Worm (Caenorhabditis elegans) whole organism, L1 larva: Measurements from ENCODE around the gene nlp-6.

ENCODE experiments used
- C04F5.9 ChIP-seq: sonication (generic microtip); optimal IDR thresholded peaks from 2 replicates; lab custom pipeline; 2016; ENCODE audit warnings: missing genetic modification characterization, missing compliant biosample characterization
- C34B4.2 ChIP-seq: sonication (generic microtip); optimal IDR thresholded peaks from 2 replicates; lab custom pipeline; 2017; ENCODE audit warnings: mild to moderate bottlenecking, missing genetic modification characterization, missing compliant biosample characterization
- Y116A8C.19 ChIP-seq: sonication (generic microtip); optimal IDR thresholded peaks from 2 replicates; lab custom pipeline; 2016; ENCODE audit warnings: missing compliant biosample characterization, missing genetic modification characterization, borderline replicate concordance
- aha-1 ChIP-seq: fragments of 150-350 bp; optimal IDR thresholded peaks from 2 replicates; lab custom pipeline; 2014; ENCODE audit warnings: missing biosample characterization, missing genetic modification characterization
- ama-1 ChIP-seq: fragments of 150-350 bp; optimal IDR thresholded peaks from 2 replicates; lab custom pipeline; 2014
- ceh-63 ChIP-seq: fragments of 200-800 bp; sonication (Bioruptor generic); optimal IDR thresholded peaks from 2 replicates; lab custom pipeline; 2018; ENCODE audit warnings: mild to moderate bottlenecking, missing genetic modification characterization, missing compliant biosample characterization
- ceh-82 ChIP-seq, 3 experiments: fragments of 150-350 bp in 1 of 3; sonication (generic microtip) in 2 of 3; optimal IDR thresholded peaks; 2 replicates each; lab custom pipeline; 2014 to 2017; ENCODE audit warnings: missing biosample characterization in 3 of 3, missing genetic modification characterization in 3 of 3
- ceh-90 ChIP-seq: sonication (generic microtip); optimal IDR thresholded peaks from 2 replicates; lab custom pipeline; 2016; ENCODE audit warnings: missing genetic modification characterization, missing compliant biosample characterization
- ces-1 ChIP-seq: fragments of 150-350 bp; optimal IDR thresholded peaks from 2 replicates; lab custom pipeline; 2014; ENCODE audit warnings: missing biosample characterization, missing genetic modification reagents, missing genetic modification characterization
- dsc-1 ChIP-seq: sonication (generic microtip); optimal IDR thresholded peaks from 2 replicates; lab custom pipeline; 2016; ENCODE audit warnings: mild to moderate bottlenecking, missing genetic modification characterization, missing compliant biosample characterization
- efl-1 ChIP-seq, 4 experiments: fragments of 150-350 bp; optimal IDR thresholded peaks in 3 of 4; peaks in 1 of 4; 1 replicate in 1 of 4; 2 replicates in 3 of 4; lab custom pipeline; 2014; ENCODE audit warnings: missing biosample characterization in 2 of 4, missing genetic modification characterization in 2 of 4, missing genetic modification reagents in 2 of 4
- efl-3 ChIP-seq: fragments of 200-800 bp; sonication (Bioruptor generic); optimal IDR thresholded peaks from 2 replicates; lab custom pipeline; 2018; ENCODE audit warnings: mild to moderate bottlenecking, missing genetic modification characterization, missing compliant biosample characterization
- elt-3 ChIP-seq, 6 experiments: fragments of 150-350 bp in 1 of 6; sonication (generic microtip); optimal IDR thresholded peaks; 2 replicates each; lab custom pipeline; 2017 to 2018; ENCODE audit warnings: missing biosample characterization in 6 of 6, missing genetic modification characterization in 6 of 6, inconsistent platforms in 1 of 6
- ets-5 ChIP-seq: fragments of 200-800 bp; sonication (Bioruptor generic); IDR thresholded peaks from 2 replicates; pipeline ENCODE4 v1.3.6; 2022; ENCODE audit warnings: missing genetic modification characterization, missing compliant biosample characterization
- fkh-10 ChIP-seq: sonication (generic microtip); optimal IDR thresholded peaks from 2 replicates; lab custom pipeline; 2017; ENCODE audit warnings: missing biosample characterization, missing genetic modification reagents, missing genetic modification characterization
- fkh-4 ChIP-seq: sonication (generic microtip); optimal IDR thresholded peaks from 2 replicates; lab custom pipeline; 2016; ENCODE audit warnings: missing compliant biosample characterization, missing genetic modification characterization, borderline replicate concordance
- fos-1 ChIP-seq: fragments of 150-350 bp; optimal IDR thresholded peaks from 2 replicates; lab custom pipeline; 2014; ENCODE audit warnings: missing biosample characterization, missing genetic modification characterization
- hpl-2 ChIP-seq: fragments of 150-350 bp; optimal IDR thresholded peaks from 2 replicates; lab custom pipeline; 2014; ENCODE audit warnings: missing biosample characterization, missing genetic modification reagents, missing genetic modification characterization
- lin-14 ChIP-seq: fragments of 200-800 bp; sonication (Bioruptor generic); optimal IDR thresholded peaks from 2 replicates; lab custom pipeline; 2018; ENCODE audit warnings: mild to moderate bottlenecking, missing genetic modification characterization, moderate library complexity, missing compliant biosample characterization
- lin-15B ChIP-seq: fragments of 150-350 bp; sonication (generic microtip); optimal IDR thresholded peaks from 3 replicates; lab custom pipeline; 2014; ENCODE audit warnings: missing biosample characterization, missing genetic modification characterization
- lsy-2 ChIP-seq, 2 experiments: fragments of 150-350 bp; optimal IDR thresholded peaks; 2 replicates each; lab custom pipeline; 2014; ENCODE audit warnings: missing biosample characterization in 2 of 2, missing genetic modification characterization in 2 of 2
- mab-9 ChIP-seq: fragments of 200-800 bp; sonication (Bioruptor generic); IDR thresholded peaks from 2 replicates; pipeline ENCODE4 v1.3.6; 2022; ENCODE audit warnings: missing genetic modification reagents, missing genetic modification characterization, missing compliant biosample characterization
- mdl-1 ChIP-seq, 2 experiments: fragments of 150-350 bp; optimal IDR thresholded peaks; 2 replicates each; lab custom pipeline; 2014 to 2017; ENCODE audit warnings: missing biosample characterization in 2 of 2, missing genetic modification characterization in 2 of 2, inconsistent platforms in 1 of 2
- nhr-19 ChIP-seq: fragments of 200-800 bp; sonication (Bioruptor generic); conservative IDR thresholded peaks from 2 replicates; pipeline ENCODE4 v1.3.6; 2022; ENCODE audit warnings: missing genetic modification characterization, missing compliant biosample characterization
- nhr-20 ChIP-seq: sonication (generic microtip); optimal IDR thresholded peaks from 2 replicates; lab custom pipeline; 2016; ENCODE audit warnings: mild to moderate bottlenecking, missing genetic modification characterization, missing compliant biosample characterization
- nhr-28 ChIP-seq: fragments of 150-350 bp; optimal IDR thresholded peaks from 2 replicates; lab custom pipeline; 2014; ENCODE audit warnings: missing biosample characterization, missing genetic modification characterization
- nhr-71 ChIP-seq: sonication (generic microtip); optimal IDR thresholded peaks from 2 replicates; lab custom pipeline; 2016; ENCODE audit warnings: mild to moderate bottlenecking, missing genetic modification characterization, moderate library complexity, missing compliant biosample characterization
- nhr-76 ChIP-seq: sonication (generic microtip); optimal IDR thresholded peaks from 2 replicates; lab custom pipeline; 2017; ENCODE audit warnings: missing biosample characterization, missing genetic modification characterization
- nhr-85 ChIP-seq: sonication (generic microtip); peaks from one replicate; lab custom pipeline; 2016; ENCODE audit warnings: missing genetic modification characterization, inconsistent platforms, missing compliant biosample characterization
- pag-3 ChIP-seq: sonication (generic microtip); optimal IDR thresholded peaks from 2 replicates; lab custom pipeline; 2017; ENCODE audit warnings: missing genetic modification characterization, mild to moderate bottlenecking, missing compliant biosample characterization, antibody characterized with exemption, borderline replicate concordance; ENCODE audit not compliant: insufficient read depth
- pax-3 ChIP-seq: fragments of 200-800 bp; sonication (Bioruptor generic); optimal IDR thresholded peaks from 2 replicates; lab custom pipeline; 2018; ENCODE audit warnings: mild to moderate bottlenecking, missing genetic modification characterization, moderate library complexity, missing compliant biosample characterization
- rnt-1 ChIP-seq: sonication (generic microtip); optimal IDR thresholded peaks from 2 replicates; lab custom pipeline; 2016; ENCODE audit warnings: mild to moderate bottlenecking, missing genetic modification characterization, moderate library complexity, missing compliant biosample characterization
- snu-23 ChIP-seq: sonication (generic microtip); optimal IDR thresholded peaks from 2 replicates; lab custom pipeline; 2016; ENCODE audit warnings: missing genetic modification characterization, missing compliant biosample characterization
- tbx-2 ChIP-seq: sonication (generic microtip); optimal IDR thresholded peaks from 2 replicates; lab custom pipeline; 2016; ENCODE audit warnings: missing genetic modification characterization, missing compliant biosample characterization
- unc-130 ChIP-seq: fragments of 150-350 bp; optimal IDR thresholded peaks from 2 replicates; lab custom pipeline; 2017; ENCODE audit warnings: missing biosample characterization, missing genetic modification characterization, inconsistent platforms
- unc-30 ChIP-seq: sonication (generic microtip); optimal IDR thresholded peaks from 2 replicates; lab custom pipeline; 2017; ENCODE audit warnings: missing biosample characterization, missing genetic modification characterization
- unc-98 ChIP-seq: fragments of 200-800 bp; sonication (Bioruptor generic); IDR thresholded peaks from 2 replicates; pipeline ENCODE4 v1.3.6; 2022; ENCODE audit warnings: missing genetic modification characterization, missing compliant biosample characterization
- xbp-1 ChIP-seq: sonication (generic microtip); optimal IDR thresholded peaks from 2 replicates; lab custom pipeline; 2016; ENCODE audit warnings: missing genetic modification characterization, missing compliant biosample characterization
- zag-1 ChIP-seq: fragments of 150-350 bp; optimal IDR thresholded peaks from 2 replicates; lab custom pipeline; 2014; ENCODE audit warnings: missing biosample characterization, missing genetic modification characterization
- zip-4 ChIP-seq: fragments of 200-800 bp; sonication (Bioruptor generic); optimal IDR thresholded peaks from 2 replicates; lab custom pipeline; 2018; ENCODE audit warnings: mild to moderate bottlenecking, missing genetic modification characterization, moderate library complexity, missing compliant biosample characterization

Gene nlp-6

ce11 chrX:17667288-17667687 lies 5.0 kb downstream of the nlp-6 start:
- no peak for TF ChIP-seq efl-3 (GFP tag; lab: Kevin White, UChicago)
- no peak for TF ChIP-seq ceh-90 (tag; lab: Kevin White, UChicago)
- peak; percentile 69 for TF ChIP-seq nhr-71 (tag; lab: Kevin White, UChicago)
- TF ChIP-seq C34B4.2 (tag; lab: Kevin White, UChicago) = no peak
- no peak for TF ChIP-seq pax-3 (tag; lab: Kevin White, UChicago)
- no peak for TF ChIP-seq nhr-76
- TF ChIP-seq unc-130 (tag; lab: Kevin White, UChicago) = peak; percentile 7
- no peak for TF ChIP-seq fkh-4 (tag; lab: Kevin White, UChicago)
- no peak for TF ChIP-seq nhr-28
- TF ChIP-seq rnt-1 (tag; lab: Kevin White, UChicago) = peak; percentile 60
- TF ChIP-seq lin-15B (tag; lab: Kevin White, UChicago) = no peak
- TF ChIP-seq nhr-20 (tag; lab: Kevin White, UChicago) = peak; percentile 22
- peak; percentile 87 for TF ChIP-seq pag-3 (tag; lab: Kevin White, UChicago)
- no peak for TF ChIP-seq ceh-63 (GFP tag; lab: Kevin White, UChicago)
- peak; percentile 73 for TF ChIP-seq lin-14 (GFP tag; lab: Kevin White, UChicago)
- TF ChIP-seq ets-5 (GFP tag; lab: Robert Waterston, UW) = no peak
- TF ChIP-seq snu-23 = peak; percentile 21
- TF ChIP-seq Y116A8C.19 (tag; lab: Kevin White, UChicago) = no peak
- TF ChIP-seq nhr-19 (GFP tag; lab: Robert Waterston, UW) = peak; percentile 35

- TF ChIP-seq unc-30 (tag; lab: Kevin White, UChicago) (no peak), mab-9 (GFP tag; lab: Robert Waterston, UW) (no peak), mdl-1 (tag; optimal IDR thresholded peaks at IDR 0.05; lab: Kevin White, UChicago) (peak in 1 of 2 experiments; percentile 15), lin-14 (GFP tag; lab: Kevin White, UChicago) (peak; percentile 82), snu-23 (peak; percentile 23), hpl-2 (GFP tag; lab: Kevin White, UChicago) (no peak), lsy-2 (tag; optimal IDR thresholded peaks at IDR 0.05; lab: Kevin White, UChicago) (peak in 1 of 2 experiments; percentile 32), unc-130 (tag; lab: Kevin White, UChicago) (no peak), unc-98 (GFP tag; lab: Robert Waterston, UW) (no peak), efl-1 (optimal IDR thresholded peaks at IDR 0.05; lab: Kevin White, UChicago) (no peak), efl-1 (GFP tag; optimal IDR thresholded peaks at IDR 0.05 in 1 of 2; lab: Kevin White, UChicago) (peak in 1 of 2 experiments; percentile 87), aha-1 (tag; lab: Kevin White, UChicago) (no peak), nhr-71 (tag; lab: Kevin White, UChicago) (peak; percentile 52), zip-4 (GFP tag; lab: Kevin White, UChicago) (no peak), fkh-10 (GFP tag; lab: Kevin White, UChicago) (no peak), lin-15B (tag; lab: Kevin White, UChicago) (no peak), dsc-1 (tag; lab: Kevin White, UChicago) (peak; percentile 19), rnt-1 (tag; lab: Kevin White, UChicago) (peak; percentile 52), nhr-20 (tag; lab: Kevin White, UChicago) (peak; percentile 26), ces-1 (no peak)
- TF ChIP-seq, all 84 proteins: peak for 9
Measured at ce11 chrX:17670379-17671077, 8.3 kb downstream of the nlp-6 start, which contains the start of gene T23E7.2. Gene T23E7.2 (plus strand): TSS chrX:17671027.

ce11 chrX:17672256-17672655 lies 10.0 kb downstream of the nlp-6 start:
- TF ChIP-seq elt-3 (tag; optimal IDR thresholded peaks at IDR 0.05; lab: Kevin White, UChicago) (no peak), nhr-85 (tag; lab: Kevin White, UChicago) (no peak), zip-4 (GFP tag; lab: Kevin White, UChicago) (no peak), ceh-82 (tag; optimal IDR thresholded peaks at IDR 0.05; lab: Kevin White, UChicago) (no peak), C04F5.9 (tag; lab: Kevin White, UChicago) (no peak), ama-1 (lab: Kevin White, UChicago) (no peak), fos-1 (tag; lab: Kevin White, UChicago) (no peak), zag-1 (tag; lab: Kevin White, UChicago) (no peak), pag-3 (tag; lab: Kevin White, UChicago) (no peak), tbx-2 (no peak), xbp-1 (tag; lab: Kevin White, UChicago) (no peak), ceh-63 (GFP tag; lab: Kevin White, UChicago) (no peak), efl-1 (optimal IDR thresholded peaks at IDR 0.05; lab: Kevin White, UChicago) (no peak), efl-1 (GFP tag; optimal IDR thresholded peaks at IDR 0.05 in 1 of 2; lab: Kevin White, UChicago) (no peak)
